Worm (Caenorhabditis elegans) whole organism, young adult: ENCODE data around the gene snx-13.

ENCODE experiments used
- B0019.2 ChIP-seq: fragments of 200-800 bp; sonication (Bioruptor generic); conservative IDR thresholded peaks from 2 replicates; pipeline ENCODE4 v1.3.6; 2022; ENCODE audit warnings: missing genetic modification reagents, missing genetic modification characterization, missing compliant biosample characterization
- B0261.1 ChIP-seq: sonication (generic microtip); optimal IDR thresholded peaks from 2 replicates; lab custom pipeline; 2016; ENCODE audit warnings: mild to moderate bottlenecking, missing genetic modification characterization, moderate library complexity, missing compliant biosample characterization
- B0336.3 ChIP-seq: fragments of 200-800 bp; sonication (Bioruptor generic); IDR thresholded peaks from 2 replicates; pipeline ENCODE4 v1.3.6; 2022; ENCODE audit warnings: missing genetic modification characterization, missing compliant biosample characterization
- F10E7.11 ChIP-seq: sonication (generic microtip); optimal IDR thresholded peaks from 2 replicates; lab custom pipeline; 2017; ENCODE audit warnings: mild to moderate bottlenecking, missing genetic modification characterization, moderate library complexity, missing compliant biosample characterization
- F22D6.2 ChIP-seq: sonication (generic microtip); optimal IDR thresholded peaks from 2 replicates; lab custom pipeline; 2016; ENCODE audit warnings: mild to moderate bottlenecking, missing genetic modification characterization, missing compliant biosample characterization
- F37B4.10 ChIP-seq: fragments of 200-800 bp; sonication (Bioruptor generic); IDR thresholded peaks from 2 replicates; pipeline ENCODE4 v1.3.6; 2022; ENCODE audit warnings: missing genetic modification characterization, missing compliant biosample characterization
- F49E8.2 ChIP-seq: sonication (generic microtip); optimal IDR thresholded peaks from 3 replicates; lab custom pipeline; 2017; ENCODE audit warnings: missing genetic modification characterization, mild to moderate bottlenecking, missing compliant biosample characterization, antibody characterized with exemption, moderate library complexity; ENCODE audit not compliant: insufficient read depth
- F55B11.4 ChIP-seq: sonication (generic microtip); optimal IDR thresholded peaks from 2 replicates; lab custom pipeline; 2016; ENCODE audit warnings: missing compliant biosample characterization, missing genetic modification characterization, borderline replicate concordance; ENCODE audit not compliant: insufficient read depth
- K11D2.4 ChIP-seq: fragments of 200-800 bp; sonication (Bioruptor generic); IDR thresholded peaks from 2 replicates; pipeline ENCODE4 v1.3.6; 2022; ENCODE audit warnings: missing genetic modification reagents, missing genetic modification characterization, missing compliant biosample characterization
- K12H6.12 ChIP-seq: fragments of 200-800 bp; sonication (Bioruptor generic); optimal IDR thresholded peaks from 2 replicates; lab custom pipeline; 2018; ENCODE audit warnings: mild to moderate bottlenecking, missing genetic modification characterization, missing compliant biosample characterization
- Y53F4B.3 ChIP-seq: fragments of 200-800 bp; sonication (Bioruptor generic); IDR thresholded peaks from 2 replicates; pipeline ENCODE4 v1.3.6; 2022; ENCODE audit warnings: missing genetic modification reagents, missing genetic modification characterization, missing compliant biosample characterization
- Y56A3A.18 ChIP-seq: fragments of 200-800 bp; sonication (Bioruptor generic); IDR thresholded peaks from 2 replicates; pipeline ENCODE4 v1.3.6; 2022; ENCODE audit warnings: missing genetic modification reagents, missing genetic modification characterization, missing compliant biosample characterization
- Y67H2A.10 ChIP-seq: fragments of 200-800 bp; sonication (Bioruptor generic); conservative IDR thresholded peaks from 2 replicates; pipeline ENCODE4 v1.3.6; 2022; ENCODE audit warnings: missing genetic modification reagents, missing genetic modification characterization, missing compliant biosample characterization
- Y95B8A.8 ChIP-seq: fragments of 200-800 bp; sonication (Bioruptor generic); IDR thresholded peaks from 2 replicates; pipeline ENCODE4 v1.3.6; 2022; ENCODE audit warnings: missing genetic modification reagents, missing genetic modification characterization, missing compliant biosample characterization
- ZK185.1 ChIP-seq: sonication (generic microtip); optimal IDR thresholded peaks from 2 replicates; lab custom pipeline; 2016; ENCODE audit warnings: mild to moderate bottlenecking, missing genetic modification characterization, missing compliant biosample characterization; ENCODE audit not compliant: poor library complexity, severe bottlenecking
- aptf-2 ChIP-seq: fragments of 200-800 bp; sonication (Bioruptor generic); conservative IDR thresholded peaks from 2 replicates; pipeline ENCODE4 v1.3.6; 2022; ENCODE audit warnings: missing genetic modification reagents, missing genetic modification characterization, missing compliant biosample characterization
- athp-1 ChIP-seq: sonication (generic microtip); optimal IDR thresholded peaks from 2 replicates; lab custom pipeline; 2017; ENCODE audit warnings: mild to moderate bottlenecking, missing genetic modification characterization, missing compliant biosample characterization
- attf-3 ChIP-seq: fragments of 200-800 bp; sonication (Bioruptor generic); conservative IDR thresholded peaks from 2 replicates; pipeline ENCODE4 v1.3.6; 2022; ENCODE audit warnings: missing genetic modification reagents, missing genetic modification characterization, missing compliant biosample characterization
- attf-5 ChIP-seq: fragments of 200-800 bp; sonication (Bioruptor generic); optimal IDR thresholded peaks from 2 replicates; lab custom pipeline; 2018; ENCODE audit warnings: mild to moderate bottlenecking, missing genetic modification characterization, missing compliant biosample characterization
- bed-2 ChIP-seq: fragments of 200-800 bp; sonication (Bioruptor generic); IDR thresholded peaks from 2 replicates; pipeline ENCODE4 v1.3.6; 2022; ENCODE audit warnings: missing genetic modification reagents, missing genetic modification characterization, missing compliant biosample characterization
- ceh-100 ChIP-seq: fragments of 200-800 bp; sonication (Bioruptor generic); IDR thresholded peaks from 2 replicates; pipeline ENCODE4 v1.3.6; 2022; ENCODE audit warnings: missing genetic modification reagents, missing genetic modification characterization, missing compliant biosample characterization
- ceh-58 ChIP-seq: fragments of 200-800 bp; sonication (Bioruptor generic); IDR thresholded peaks from 2 replicates; pipeline ENCODE4 v1.3.6; 2022; ENCODE audit warnings: missing genetic modification characterization, missing compliant biosample characterization
- ceh-91 ChIP-seq: fragments of 200-800 bp; sonication (Bioruptor generic); IDR thresholded peaks from 2 replicates; pipeline ENCODE4 v1.3.6; 2022; ENCODE audit warnings: missing genetic modification reagents, missing genetic modification characterization, missing compliant biosample characterization
- dpl-1 ChIP-seq: fragments of 150-350 bp; optimal IDR thresholded peaks from 2 replicates; lab custom pipeline; 2014; ENCODE audit warnings: missing biosample characterization, missing genetic modification reagents, missing genetic modification characterization
- ekl-4 ChIP-seq: fragments of 200-800 bp; sonication (Bioruptor generic); IDR thresholded peaks from 2 replicates; pipeline ENCODE4 v1.3.6; 2022; ENCODE audit warnings: missing genetic modification reagents, missing genetic modification characterization, missing compliant biosample characterization
- ets-4 ChIP-seq: fragments of 200-800 bp; sonication (Bioruptor generic); optimal IDR thresholded peaks from 2 replicates; lab custom pipeline; 2018; ENCODE audit warnings: mild to moderate bottlenecking, missing genetic modification characterization, missing compliant biosample characterization
- gei-17 ChIP-seq: fragments of 200-800 bp; sonication (Bioruptor generic); optimal IDR thresholded peaks from 2 replicates; lab custom pipeline; 2018; ENCODE audit warnings: mild to moderate bottlenecking, missing genetic modification characterization, missing compliant biosample characterization
- him-1 ChIP-seq: sonication (generic microtip); optimal IDR thresholded peaks from 2 replicates; lab custom pipeline; 2016; ENCODE audit warnings: missing genotype, missing genetic modification reagents, missing genetic modification characterization, missing compliant biosample characterization
- hmg-1.2 ChIP-seq: fragments of 200-800 bp; sonication (Bioruptor generic); IDR thresholded peaks from 2 replicates; pipeline ENCODE4 v1.3.6; 2022; ENCODE audit warnings: missing genetic modification reagents, missing genetic modification characterization, missing compliant biosample characterization
- hsf-1 ChIP-seq: fragments of 200-800 bp; sonication (Bioruptor generic); IDR thresholded peaks from 2 replicates; pipeline ENCODE4 v1.3.6; 2022; ENCODE audit warnings: missing genetic modification reagents, missing genetic modification characterization, missing compliant biosample characterization
- lin-26 ChIP-seq: fragments of 200-800 bp; sonication (Bioruptor generic); IDR thresholded peaks from 2 replicates; pipeline ENCODE4 v1.3.6; 2022; ENCODE audit warnings: missing genetic modification reagents, missing genetic modification characterization, missing compliant biosample characterization
- madf-3 ChIP-seq: fragments of 200-800 bp; sonication (Bioruptor generic); IDR thresholded peaks from 2 replicates; pipeline ENCODE4 v1.3.6; 2022; ENCODE audit warnings: missing genetic modification reagents, missing genetic modification characterization, missing compliant biosample characterization
- madf-8 ChIP-seq: fragments of 200-800 bp; sonication (Bioruptor generic); conservative IDR thresholded peaks from 2 replicates; pipeline ENCODE4 v1.3.6; 2022; ENCODE audit warnings: missing genetic modification reagents, missing genetic modification characterization, missing compliant biosample characterization
- mxl-1 ChIP-seq: sonication (generic microtip); optimal IDR thresholded peaks from 2 replicates; lab custom pipeline; 2016; ENCODE audit warnings: missing genetic modification characterization, missing compliant biosample characterization
- nfyb-1 ChIP-seq: fragments of 200-800 bp; sonication (Bioruptor generic); IDR thresholded peaks from 2 replicates; pipeline ENCODE4 v1.3.6; 2022; ENCODE audit warnings: missing genetic modification reagents, missing genetic modification characterization, missing compliant biosample characterization
- nhr-80 ChIP-seq: sonication (generic microtip); optimal IDR thresholded peaks from 2 replicates; lab custom pipeline; 2016; ENCODE audit warnings: missing genetic modification characterization, missing compliant biosample characterization
- pbrm-1 ChIP-seq: fragments of 200-800 bp; sonication (Bioruptor generic); IDR thresholded peaks from 2 replicates; pipeline ENCODE4 v1.3.6; 2022; ENCODE audit warnings: missing genetic modification reagents, missing genetic modification characterization, missing compliant biosample characterization
- rcor-1 ChIP-seq: fragments of 200-800 bp; sonication (Bioruptor generic); IDR thresholded peaks from 2 replicates; pipeline ENCODE4 v1.3.6; 2022; ENCODE audit warnings: missing genetic modification reagents, missing genetic modification characterization, missing compliant biosample characterization
- sdz-38 ChIP-seq: sonication (generic microtip); optimal IDR thresholded peaks from 2 replicates; lab custom pipeline; 2016; ENCODE audit warnings: missing genotype, missing genetic modification characterization, missing compliant biosample characterization
- snpc-1.3 ChIP-seq: sonication (generic microtip); optimal IDR thresholded peaks from 2 replicates; lab custom pipeline; 2017; ENCODE audit warnings: missing genetic modification characterization, mild to moderate bottlenecking, missing compliant biosample characterization, antibody characterized with exemption, moderate library complexity, missing genotype, missing genetic modification reagents; ENCODE audit not compliant: insufficient read depth
- somi-1 ChIP-seq: fragments of 200-800 bp; sonication (Bioruptor generic); optimal IDR thresholded peaks from 2 replicates; lab custom pipeline; 2018; ENCODE audit warnings: mild to moderate bottlenecking, missing genetic modification characterization, missing compliant biosample characterization
- tbp1 ChIP-seq: fragments of 200-800 bp; sonication (Bioruptor generic); optimal IDR thresholded peaks from 2 replicates; lab custom pipeline; 2018; ENCODE audit warnings: mild to moderate bottlenecking, missing genetic modification characterization, missing compliant biosample characterization
- tlf-1 ChIP-seq: fragments of 200-800 bp; sonication (Bioruptor generic); optimal IDR thresholded peaks from 2 replicates; lab custom pipeline; 2018; ENCODE audit warnings: mild to moderate bottlenecking, missing genetic modification characterization, missing compliant biosample characterization
- unc-130 ChIP-seq: sonication (generic microtip); optimal IDR thresholded peaks from 2 replicates; lab custom pipeline; 2016; ENCODE audit warnings: missing genetic modification reagents, missing genetic modification characterization, missing compliant biosample characterization
- zim-3 ChIP-seq: sonication (generic microtip); optimal IDR thresholded peaks from 2 replicates; lab custom pipeline; 2017; ENCODE audit warnings: mild to moderate bottlenecking, missing genetic modification characterization, moderate library complexity, missing compliant biosample characterization
- ztf-26 ChIP-seq: sonication (generic microtip); optimal IDR thresholded peaks from 2 replicates; lab custom pipeline; 2017; ENCODE audit warnings: missing genetic modification characterization, missing compliant biosample characterization

Gene snx-13

DNA sequence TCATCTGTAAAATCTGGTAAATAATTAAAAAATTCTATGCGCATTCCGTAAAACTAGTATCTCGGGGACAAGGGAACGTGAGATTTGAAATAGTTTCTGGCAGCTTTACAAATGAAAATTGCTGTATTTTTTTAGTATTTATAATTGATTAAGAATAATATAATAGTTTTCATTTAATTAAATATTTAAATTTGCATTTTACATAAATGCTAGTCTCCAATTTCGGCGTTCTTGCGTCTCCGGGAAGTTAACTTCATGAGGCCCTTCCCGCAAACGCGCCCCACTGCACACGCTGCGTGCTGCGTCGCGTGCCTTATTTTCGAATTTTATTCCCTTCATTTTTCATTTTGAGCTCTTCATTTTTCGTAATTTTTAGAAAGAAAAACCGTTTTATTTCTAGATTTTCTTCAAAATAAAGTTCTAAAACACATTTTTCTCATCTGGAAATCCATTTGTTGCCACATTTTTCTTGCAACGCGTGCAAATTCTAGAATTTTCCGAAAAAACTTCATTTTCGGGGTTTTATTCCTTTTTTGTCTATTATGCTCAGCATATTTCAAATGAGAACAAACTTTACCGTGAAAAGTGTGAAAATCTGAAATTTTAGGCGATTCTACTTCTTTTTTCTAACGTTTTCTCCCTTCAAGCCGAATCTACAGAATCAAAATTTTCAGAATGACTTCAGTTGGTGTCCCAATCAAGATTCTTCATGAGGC is at the start of gene snx-13, which contains the start of gene snr-1 (continued):
- TF ChIP-seq Y56A3A.18: no peak
- no peak; the same call in 1 of the 2 replicates for TF ChIP-seq attf-3 (GFP tag; lab: Robert Waterston, UW)
- peak; percentile 85 for TF ChIP-seq unc-130
- TF ChIP-seq pbrm-1 (GFP tag; lab: Robert Waterston, UW): peak; percentile 78
- TF ChIP-seq bed-2 (GFP tag; lab: Robert Waterston, UW): peak; percentile 77
- TF ChIP-seq tlf-1 (GFP tag; lab: Kevin White, UChicago): peak; percentile 34
- TF ChIP-seq F49E8.2 (tag; lab: Kevin White, UChicago): peak; percentile 64
- peak; percentile 20 for TF ChIP-seq B0261.1 (tag; lab: Kevin White, UChicago)
- TF ChIP-seq zim-3: no peak
- peak; percentile 86 for TF ChIP-seq K12H6.12 (tag; lab: Kevin White, UChicago)
- peak; percentile 82 for TF ChIP-seq athp-1
- TF ChIP-seq K11D2.4: no peak; the same call in 1 of the 2 replicates
- peak; percentile 15 for TF ChIP-seq F22D6.2
- no peak for TF ChIP-seq ceh-58 (GFP tag; lab: Robert Waterston, UW)
- TF ChIP-seq hmg-1.2 (GFP tag; lab: Robert Waterston, UW): peak; percentile 52; the same call in 1 of the 2 replicates
- TF ChIP-seq F10E7.11 (tag; lab: Kevin White, UChicago): no peak
- TF ChIP-seq Y67H2A.10 (GFP tag; lab: Robert Waterston, UW): no peak
- peak; percentile 63; the same call in 1 of the 2 replicates for TF ChIP-seq Y95B8A.8 (GFP tag; lab: Robert Waterston, UW)
- TF ChIP-seq mxl-1 (tag; lab: Kevin White, UChicago): peak; percentile 27
- no peak for TF ChIP-seq him-1 (tag; lab: Kevin White, UChicago)
- peak; percentile 68; the same call in 1 of the 2 replicates for TF ChIP-seq ekl-4
- no peak for TF ChIP-seq F37B4.10 (GFP tag; lab: Robert Waterston, UW)
- TF ChIP-seq dpl-1 (GFP tag; lab: Kevin White, UChicago): no peak
- peak; percentile 57; the same call in 1 of the 2 replicates for TF ChIP-seq nfyb-1 (GFP tag; lab: Robert Waterston, UW)
- 0 out of 2 replicates have a peak, but pooled peaks have one; percentile 12 for TF ChIP-seq B0019.2 (GFP tag; lab: Robert Waterston, UW)
- no peak for TF ChIP-seq Y53F4B.3
- no peak for TF ChIP-seq sdz-38 (tag; lab: Kevin White, UChicago)
- peak; percentile 96 for TF ChIP-seq attf-5 (GFP tag; lab: Kevin White, UChicago)
- peak; percentile 24 for TF ChIP-seq somi-1 (GFP tag; lab: Kevin White, UChicago)
- no peak for TF ChIP-seq ets-4 (GFP tag; lab: Kevin White, UChicago)
- TF ChIP-seq F55B11.4: no peak
- peak; percentile 55 for TF ChIP-seq ZK185.1 (tag; lab: Kevin White, UChicago)
- TF ChIP-seq ceh-91: peak; percentile 70; the same call in 1 of the 2 replicates
- TF ChIP-seq madf-8 (GFP tag; lab: Robert Waterston, UW): no peak
- no peak for TF ChIP-seq hsf-1 (GFP tag; lab: Robert Waterston, UW)
- peak; percentile 99 for TF ChIP-seq madf-3 (GFP tag; lab: Robert Waterston, UW)
- peak; percentile 80 for TF ChIP-seq aptf-2 (GFP tag; lab: Robert Waterston, UW)
- TF ChIP-seq ceh-100 (GFP tag; lab: Robert Waterston, UW): peak; percentile 99
- TF ChIP-seq snpc-1.3 (tag; lab: Kevin White, UChicago): peak; percentile 22
- peak; percentile 71 for TF ChIP-seq tbp1 (GFP tag; lab: Kevin White, UChicago)
- no peak for TF ChIP-seq ztf-26
- TF ChIP-seq gei-17 (GFP tag; lab: Kevin White, UChicago): no peak
- TF ChIP-seq nhr-80 (tag; lab: Kevin White, UChicago): peak; percentile 13
- TF ChIP-seq rcor-1 (GFP tag; lab: Robert Waterston, UW): peak; percentile 54; the same call in 1 of the 2 replicates
- TF ChIP-seq B0336.3 (GFP tag; lab: Robert Waterston, UW): 0 out of 2 replicates have a peak, but pooled peaks have one; percentile 25
- no peak for TF ChIP-seq lin-26
